Fruit fly (Drosophila melanogaster) whole organism, wandering third instar larva: ENCODE data around the gene Or83a.

Experiments
- CG32264 ChIP-seq: fragments of 200-800 bp; sonication (Bioruptor generic); optimal IDR thresholded peaks from 2 replicates; lab custom pipeline; 2016; ENCODE audit warnings: missing biosample characterization, missing genetic modification characterization
- Hr83 ChIP-seq: fragments of 200-300 bp; sonication (Bioruptor generic); optimal IDR thresholded peaks from 2 replicates; lab custom pipeline; 2016; ENCODE audit warnings: missing biosample characterization, mild to moderate bottlenecking, missing genetic modification characterization, moderate library complexity; ENCODE audit not compliant: poor library complexity, severe bottlenecking
- N ChIP-seq: fragments of >200 bp; optimal IDR thresholded peaks from 2 replicates; lab custom pipeline; 2018; ENCODE audit warnings: missing biosample characterization, missing external identifiers, missing genetic modification characterization
- Rel ChIP-seq, 2 experiments: fragments of 200-800 bp; sonication (Bioruptor generic) in 1 of 2; optimal IDR thresholded peaks; 2 replicates in 1 of 2; 3 replicates in 1 of 2; lab custom pipeline; 2016 to 2019; ENCODE audit warnings: mild to moderate bottlenecking in 2 of 2, missing biosample characterization in 2 of 2, missing genetic modification characterization in 2 of 2, moderate library complexity in 1 of 2
- dl ChIP-seq, 2 experiments: fragments of 175-275, 200-275 bp in 1 of 2; fragments of 200-275 bp in 1 of 2; sonication (Bioruptor generic); optimal IDR thresholded peaks; lab custom pipeline; 2018; ENCODE audit warnings: mild to moderate bottlenecking in 2 of 2, missing biosample characterization in 2 of 2, missing genetic modification characterization in 2 of 2, moderate library complexity in 2 of 2; ENCODE audit not compliant: partially characterized antibody in 2 of 2, insufficient read depth in 1 of 2
- psq ChIP-seq: fragments of 200-800 bp; sonication (Bioruptor generic); optimal IDR thresholded peaks from 3 replicates; lab custom pipeline; 2017; ENCODE audit warnings: missing biosample characterization, mild to moderate bottlenecking, missing genetic modification characterization, moderate library complexity

dm6 chr3R:5422123-5422522, 23.1 kb upstream of the Or83a start:
- TF ChIP-seq N (GFP tag; lab: Kevin White, UChicago) (no peak), CG32264 (GFP tag; lab: Kevin White, UChicago) (no peak), Hr83 (GFP tag; lab: Kevin White, UChicago) (no peak), dl (GFP tag; optimal IDR thresholded peaks at IDR 0.05; lab: Kevin White, UChicago; ENCODE audit: insufficient read depth in 1 of 2, partially characterized antibody in 2 of 2) (no peak), Rel (GFP tag; optimal IDR thresholded peaks at IDR 0.05; lab: Kevin White, UChicago) (no peak), Rel (tag; optimal IDR thresholded peaks at IDR 0.05; lab: Kevin White, UChicago) (no peak), psq (GFP tag; lab: Kevin White, UChicago) (no peak)
